Fruit fly (Drosophila melanogaster): Measurements from ENCODE around the gene UGP.

dm6 chr3L:9381602-9382001 is 22.9 kb upstream of the UGP start, which contains the start of gene Hsp23:
- TF ChIP-seq insv (optimal IDR thresholded peaks at IDR 0.05) (no peak), h (optimal IDR thresholded peaks at IDR 0.05) (no peak), Myc (optimal IDR thresholded peaks at IDR 0.05) (no peak), ttk (optimal IDR thresholded peaks at IDR 0.05) (no peak)

All from Kc167 (cell line).